Fruit fly (Drosophila melanogaster) S2 (cell line): Measurements from ENCODE around the gene cana.

ENCODE experiments used
- CG8478 ChIP-seq: fragments of >200 bp; optimal IDR thresholded peaks from 2 replicates; lab custom pipeline; 2018
- CTCF ChIP-seq, 2 experiments: fragments of >200 bp; optimal IDR thresholded peaks; 2 replicates each; lab custom pipeline; 2018

DNA sequence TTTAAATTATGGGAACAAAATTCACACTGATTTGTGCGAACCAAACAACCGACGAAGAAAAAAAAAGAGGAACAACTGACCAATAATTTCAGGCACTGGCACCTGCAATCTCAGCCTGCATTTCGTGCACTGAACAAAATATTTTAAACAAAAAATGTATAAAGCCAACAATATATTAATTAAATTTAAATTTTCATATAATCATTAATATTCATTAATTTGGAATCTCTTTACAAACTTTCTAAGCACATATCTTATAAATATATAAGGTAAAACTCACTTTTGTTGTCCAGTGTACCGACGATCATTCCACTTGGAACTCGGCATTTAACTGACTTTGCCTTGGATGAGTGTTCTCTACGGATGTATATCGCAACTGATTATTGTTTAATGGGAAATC lies 52.5 kb downstream of the cana start:
- TF ChIP-seq CG8478 (no peak), CTCF (optimal IDR thresholded peaks at IDR 0.05; lab: Kevin White, UChicago) (no peak)
